Fruit fly (Drosophila melanogaster) whole organism, embryonic: ENCODE measurements around the gene Smug.

Source experiments
- ATbp ChIP-seq: fragments of 200-800 bp; sonication (Bioruptor generic); optimal IDR thresholded peaks from 2 replicates; lab custom pipeline; 2017; ENCODE audit warnings: missing biosample characterization, mild to moderate bottlenecking, missing genetic modification characterization, missing genetic modification reagents
- CG10565 ChIP-seq: fragments of 200-800 bp; sonication (Bioruptor generic); optimal IDR thresholded peaks from 3 replicates; lab custom pipeline; 2016; ENCODE audit warnings: missing biosample characterization, mild to moderate bottlenecking, missing genetic modification characterization
- CG10654 ChIP-seq: fragments of 200-800 bp; sonication (Bioruptor generic); optimal IDR thresholded peaks from 2 replicates; lab custom pipeline; 2016; ENCODE audit warnings: missing biosample characterization, missing genetic modification characterization
- CG11093 ChIP-seq: fragments of 200-800 bp; sonication (Bioruptor generic); IDR thresholded peaks from 3 replicates; pipeline ENCODE4 v1.3.6; 2022; ENCODE audit warnings: missing biosample characterization, missing genetic modification characterization
- CG11247 ChIP-seq: fragments of 200-800 bp; sonication (Bioruptor generic); IDR thresholded peaks from 2 replicates; pipeline ENCODE4 v1.3.6; 2022; ENCODE audit warnings: missing biosample characterization, missing genetic modification characterization
- CG12219 ChIP-seq: fragments of 200-800 bp; sonication (Bioruptor generic); optimal IDR thresholded peaks from 3 replicates; lab custom pipeline; 2018; ENCODE audit warnings: missing biosample characterization, mild to moderate bottlenecking, missing genetic modification characterization
- CG12299 ChIP-seq: fragments of 200-800 bp; sonication (Bioruptor generic); optimal IDR thresholded peaks from 2 replicates; lab custom pipeline; 2018; ENCODE audit warnings: missing biosample characterization, mild to moderate bottlenecking, missing genetic modification characterization
- CG12744 ChIP-seq: fragments of 200-800 bp; sonication (Bioruptor generic); optimal IDR thresholded peaks from 2 replicates; lab custom pipeline; 2016; ENCODE audit warnings: missing biosample characterization, missing genetic modification characterization
- CG13287 ChIP-seq: fragments of 200-800 bp; sonication (Bioruptor generic); IDR thresholded peaks from 2 replicates; pipeline ENCODE4 v1.3.6; 2022; ENCODE audit warnings: missing biosample characterization, missing genetic modification characterization; ENCODE audit not compliant: partially characterized antibody
- CG15696 ChIP-seq: fragments of 200-800 bp; sonication (Bioruptor generic); optimal IDR thresholded peaks from 2 replicates; lab custom pipeline; 2019; ENCODE audit warnings: missing biosample characterization, mild to moderate bottlenecking, missing genetic modification characterization, moderate library complexity
- CG1603 ChIP-seq: fragments of 200-800 bp; sonication (Bioruptor generic); optimal IDR thresholded peaks from 2 replicates; lab custom pipeline; 2019; ENCODE audit warnings: missing biosample characterization, mild to moderate bottlenecking, missing genetic modification characterization, moderate library complexity
- CG16815 ChIP-seq: fragments of 200-800 bp; sonication (Bioruptor generic); optimal IDR thresholded peaks from 3 replicates; lab custom pipeline; 2017; ENCODE audit warnings: missing biosample characterization, mild to moderate bottlenecking, missing genetic modification characterization
- CG17328 ChIP-seq: fragments of 200-800 bp; sonication (Bioruptor generic); IDR thresholded peaks from 2 replicates; pipeline ENCODE4 v1.3.6; 2022; ENCODE audit warnings: missing biosample characterization, missing genetic modification characterization
- CG18476 ChIP-seq: fragments of 200-800 bp; sonication (Bioruptor generic); optimal IDR thresholded peaks from 2 replicates; lab custom pipeline; 2016; ENCODE audit warnings: missing biosample characterization, mild to moderate bottlenecking, missing genetic modification characterization
- CG3065 ChIP-seq: fragments of 200-800 bp; sonication (Bioruptor generic); optimal IDR thresholded peaks from 2 replicates; lab custom pipeline; 2016; ENCODE audit warnings: missing biosample characterization, missing genetic modification characterization
- CG31388 ChIP-seq: fragments of 200-800 bp; sonication (Bioruptor generic); optimal IDR thresholded peaks from 2 replicates; lab custom pipeline; 2016; ENCODE audit warnings: missing biosample characterization, missing genetic modification characterization
- CG3847 ChIP-seq: fragments of 200-800 bp; sonication (Bioruptor generic); IDR thresholded peaks from 2 replicates; pipeline ENCODE4 v1.3.6; 2022; ENCODE audit warnings: missing biosample characterization, missing genetic modification characterization
- CG4360 ChIP-seq: fragments of 200-800 bp; sonication (Bioruptor generic); IDR thresholded peaks from 2 replicates; pipeline ENCODE4 v1.3.6; 2022; ENCODE audit warnings: missing biosample characterization, missing genetic modification characterization
- CG7928 ChIP-seq: fragments of 200-800 bp; sonication (Bioruptor generic); optimal IDR thresholded peaks from 2 replicates; lab custom pipeline; 2017; ENCODE audit warnings: missing biosample characterization, mild to moderate bottlenecking, missing genetic modification characterization
- CG8281 ChIP-seq: fragments of 200-800 bp; sonication (Bioruptor generic); optimal IDR thresholded peaks from 2 replicates; lab custom pipeline; 2018; ENCODE audit warnings: missing biosample characterization, mild to moderate bottlenecking, missing genetic modification characterization, moderate library complexity
- CG8388 ChIP-seq: fragments of 200-800 bp; sonication (Bioruptor generic); optimal IDR thresholded peaks from 2 replicates; lab custom pipeline; 2019; ENCODE audit warnings: missing biosample characterization, mild to moderate bottlenecking, missing genetic modification characterization, moderate library complexity
- CG8924 ChIP-seq: fragments of 200-800 bp; optimal IDR thresholded peaks from 3 replicates; lab custom pipeline; 2019; ENCODE audit warnings: missing biosample characterization, mild to moderate bottlenecking, missing genetic modification characterization, moderate library complexity
- CG9797 ChIP-seq: fragments of 200-800 bp; sonication (Bioruptor generic); optimal IDR thresholded peaks from 3 replicates; lab custom pipeline; 2018; ENCODE audit warnings: missing biosample characterization, mild to moderate bottlenecking, missing genetic modification characterization
- Eip74EF ChIP-seq, 2 experiments: fragments of 200-800 bp in 1 of 2; fragments of >200 bp in 1 of 2; sonication (Bioruptor generic) in 1 of 2; optimal IDR thresholded peaks; 2 replicates each; lab custom pipeline; 2017 to 2019; ENCODE audit warnings: missing biosample characterization in 2 of 2, missing genetic modification characterization in 2 of 2, mild to moderate bottlenecking in 1 of 2, moderate library complexity in 1 of 2
- HmgZ ChIP-seq: fragments of 200-800 bp; sonication (Bioruptor generic); optimal IDR thresholded peaks from 2 replicates; lab custom pipeline; 2018; ENCODE audit warnings: missing biosample characterization, mild to moderate bottlenecking, missing genetic modification characterization
- Nf-YB ChIP-seq: fragments of 200-800 bp; sonication (Bioruptor generic); optimal IDR thresholded peaks from 3 replicates; lab custom pipeline; 2019; ENCODE audit warnings: missing biosample characterization, mild to moderate bottlenecking, missing genetic modification characterization, moderate library complexity
- Oli ChIP-seq: fragments of 200-800 bp; sonication (Bioruptor generic); optimal IDR thresholded peaks from 2 replicates; lab custom pipeline; 2018; ENCODE audit warnings: missing biosample characterization, mild to moderate bottlenecking, missing genetic modification characterization, moderate library complexity
- ac ChIP-seq: fragments of 200-800 bp; sonication (Bioruptor generic); optimal IDR thresholded peaks from 3 replicates; lab custom pipeline; 2017; ENCODE audit warnings: missing biosample characterization, mild to moderate bottlenecking, missing genetic modification characterization
- ara ChIP-seq: fragments of 200-800 bp; sonication (Bioruptor generic); IDR thresholded peaks from 2 replicates; pipeline ENCODE4 v1.3.6; 2022; ENCODE audit warnings: missing biosample characterization, missing genetic modification characterization
- bcd ChIP-seq: fragments of 200-800 bp; sonication (Bioruptor generic); optimal IDR thresholded peaks from 2 replicates; lab custom pipeline; 2017; ENCODE audit warnings: missing biosample characterization, mild to moderate bottlenecking, missing genetic modification characterization
- caup ChIP-seq: fragments of 200-800 bp; sonication (Bioruptor generic); optimal IDR thresholded peaks from 3 replicates; lab custom pipeline; 2017; ENCODE audit warnings: missing biosample characterization, mild to moderate bottlenecking, missing genetic modification characterization, moderate library complexity; ENCODE audit not compliant: severe bottlenecking
- cg ChIP-seq: fragments of 200-800 bp; sonication (Bioruptor generic); optimal IDR thresholded peaks from 3 replicates; lab custom pipeline; 2019; ENCODE audit warnings: missing biosample characterization, mild to moderate bottlenecking, missing genetic modification characterization, moderate library complexity
- disco-r ChIP-seq: fragments of 200-800 bp; sonication (Bioruptor generic); optimal IDR thresholded peaks from 2 replicates; lab custom pipeline; 2016; ENCODE audit warnings: missing biosample characterization, missing genetic modification characterization
- en ChIP-seq: fragments of 200-800 bp; sonication (Bioruptor generic); optimal IDR thresholded peaks from 2 replicates; lab custom pipeline; 2016; ENCODE audit warnings: missing biosample characterization, missing genetic modification characterization
- exex ChIP-seq: fragments of 200-800 bp; sonication (Bioruptor generic); optimal IDR thresholded peaks from 4 replicates; lab custom pipeline; 2018; ENCODE audit warnings: missing biosample characterization, mild to moderate bottlenecking, missing genetic modification characterization, moderate library complexity
- inv ChIP-seq: fragments of 200-800 bp; sonication (Bioruptor generic); IDR thresholded peaks from 2 replicates; pipeline ENCODE4 v1.3.6; 2022; ENCODE audit warnings: missing biosample characterization, missing genetic modification characterization; ENCODE audit not compliant: partially characterized antibody
- lbe ChIP-seq: fragments of 200-800 bp; sonication (Bioruptor generic); optimal IDR thresholded peaks from 2 replicates; lab custom pipeline; 2016; ENCODE audit warnings: missing biosample characterization, mild to moderate bottlenecking, missing genetic modification characterization
- lola ChIP-seq, 3 experiments: fragments of >200 bp in 2 of 3; fragments of 200-800 bp in 1 of 3; sonication (Bioruptor generic) in 1 of 3; optimal IDR thresholded peaks; 2 replicates each; lab custom pipeline; 2017 to 2019; ENCODE audit warnings: missing biosample characterization in 3 of 3, missing genetic modification characterization in 3 of 3, mild to moderate bottlenecking in 1 of 3, moderate library complexity in 1 of 3
- maf-S ChIP-seq: fragments of 200-800 bp; sonication (Bioruptor generic); optimal IDR thresholded peaks from 2 replicates; lab custom pipeline; 2016; ENCODE audit warnings: missing biosample characterization, missing genetic modification characterization
- nau ChIP-seq: fragments of 200-800 bp; sonication (Bioruptor generic); optimal IDR thresholded peaks from 3 replicates; lab custom pipeline; 2017; ENCODE audit warnings: missing biosample characterization, mild to moderate bottlenecking, missing genetic modification characterization, missing genetic modification reagents
- nmo ChIP-seq: fragments of 200-800 bp; sonication (Bioruptor generic); optimal IDR thresholded peaks from 2 replicates; lab custom pipeline; 2018; ENCODE audit warnings: missing biosample characterization, mild to moderate bottlenecking, missing genetic modification characterization, moderate library complexity
- onecut ChIP-seq: fragments of 200-800 bp; sonication (Bioruptor generic); IDR thresholded peaks from 2 replicates; pipeline ENCODE4 v1.3.6; 2022; ENCODE audit warnings: missing biosample characterization, missing genetic modification characterization
- org-1 ChIP-seq: fragments of 200-800 bp; sonication (Bioruptor generic); optimal IDR thresholded peaks from 2 replicates; lab custom pipeline; 2017; ENCODE audit warnings: missing biosample characterization, missing genetic modification characterization
- pan ChIP-seq, 4 experiments: fragments of >200 bp in 3 of 4; fragments of 200-800 bp in 1 of 4; sonication (Bioruptor generic) in 1 of 4; optimal IDR thresholded peaks in 3 of 4; IDR thresholded peaks in 1 of 4; 2 replicates each; pipeline versions ENCODE4 v1.3.6 to Lab custom; 2017 to 2022; ENCODE audit warnings: missing biosample characterization in 2 of 4, missing genetic modification characterization in 2 of 4, mixed read lengths in 1 of 4
- pfk ChIP-seq: fragments of 200-800 bp; sonication (Bioruptor generic); optimal IDR thresholded peaks from 2 replicates; lab custom pipeline; 2018; ENCODE audit warnings: missing biosample characterization, mild to moderate bottlenecking, missing genetic modification characterization, moderate library complexity
- sim ChIP-seq: fragments of 200-800 bp; sonication (Bioruptor generic); IDR thresholded peaks from 2 replicates; pipeline ENCODE4 v1.3.6; 2022; ENCODE audit warnings: missing biosample characterization, missing genetic modification characterization
- slou ChIP-seq: fragments of 200-800 bp; sonication (Bioruptor generic); optimal IDR thresholded peaks from 3 replicates; lab custom pipeline; 2016; ENCODE audit warnings: missing biosample characterization, missing genetic modification characterization
- sna ChIP-seq: fragments of 200-800 bp; sonication (Bioruptor generic); IDR thresholded peaks from 2 replicates; pipeline ENCODE4 v1.3.6; 2022; ENCODE audit warnings: missing biosample characterization, missing genetic modification characterization; ENCODE audit not compliant: partially characterized antibody
- wor ChIP-seq: fragments of 200-800 bp; sonication (Bioruptor generic); IDR thresholded peaks from 2 replicates; pipeline ENCODE4 v1.3.6; 2022; ENCODE audit warnings: missing biosample characterization, missing genetic modification characterization

Smug gene

DNA sequence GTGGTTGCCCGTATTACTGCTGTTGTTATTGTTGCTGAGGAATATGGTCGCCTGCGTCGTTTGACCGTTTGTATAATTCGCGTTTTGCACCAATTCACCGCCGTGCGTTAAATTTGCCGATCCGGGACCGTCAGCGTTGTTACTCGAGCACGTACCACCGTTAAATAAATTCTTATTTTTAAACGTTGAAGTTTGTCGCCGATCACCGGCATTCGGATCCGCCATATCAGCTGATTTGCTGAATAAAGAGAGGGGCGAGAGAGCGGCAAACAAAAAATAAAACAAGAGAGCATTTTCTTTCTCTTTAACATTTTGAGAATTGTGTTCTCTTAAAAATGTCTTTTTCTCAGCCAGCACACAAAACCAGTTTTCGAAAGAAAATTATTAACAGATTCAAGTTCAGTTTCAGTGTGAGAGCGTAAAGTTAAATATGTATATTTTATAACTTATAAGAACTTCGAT is 31.4 kb upstream of the Smug start (continued):
- TF ChIP-seq CG12744 (GFP tag; lab: Kevin White, UChicago): no peak
- TF ChIP-seq ara (GFP tag; lab: Robert Waterston, UW): no peak
- no peak for TF ChIP-seq Oli (tag; lab: Kevin White, UChicago)
- TF ChIP-seq CG8924 (tag; lab: Kevin White, UChicago): no peak
- TF ChIP-seq CG11093: no peak
- TF ChIP-seq CG31388 (GFP tag; lab: Kevin White, UChicago): no peak
- no peak for TF ChIP-seq ATbp (GFP tag; lab: Kevin White, UChicago)
- no peak for TF ChIP-seq CG8281 (tag; lab: Kevin White, UChicago)
- no peak for TF ChIP-seq CG8388 (GFP tag; lab: Kevin White, UChicago)
- TF ChIP-seq slou (GFP tag; lab: Kevin White, UChicago): no peak
- no peak for TF ChIP-seq nmo (GFP tag; lab: Kevin White, UChicago)
- TF ChIP-seq nau (GFP tag; lab: Kevin White, UChicago): no peak
- no peak for TF ChIP-seq onecut (GFP tag; lab: Robert Waterston, UW)
- TF ChIP-seq cg (GFP tag; lab: Kevin White, UChicago): peak; percentile 43
- TF ChIP-seq CG7928 (GFP tag; lab: Kevin White, UChicago): no peak
- no peak for TF ChIP-seq lola (GFP tag; optimal IDR thresholded peaks at IDR 0.05; lab: Kevin White, UChicago)
- TF ChIP-seq CG12299 (tag; lab: Kevin White, UChicago): no peak
- TF ChIP-seq inv: peak; percentile 39; the same call in 1 of the 2 replicates
- no peak for TF ChIP-seq CG10565
- no peak for TF ChIP-seq CG17328 (GFP tag; lab: Robert Waterston, UW)
- TF ChIP-seq CG15696: no peak
- peak; percentile 62 for TF ChIP-seq lbe (GFP tag; lab: Kevin White, UChicago)
- TF ChIP-seq pfk: no peak
- TF ChIP-seq bcd (GFP tag; lab: Kevin White, UChicago): no peak
- no peak for TF ChIP-seq CG3065 (GFP tag; lab: Kevin White, UChicago)
- no peak for TF ChIP-seq CG3847
- no peak for TF ChIP-seq maf-S (GFP tag; lab: Kevin White, UChicago)
- no peak for TF ChIP-seq CG16815 (GFP tag; lab: Kevin White, UChicago)
- no peak for TF ChIP-seq Nf-YB (GFP tag; lab: Kevin White, UChicago)
- peak; percentile 15 for TF ChIP-seq caup (GFP tag; lab: Kevin White, UChicago)
- TF ChIP-seq CG11247 (GFP tag; lab: Robert Waterston, UW): no peak
- no peak for TF ChIP-seq wor
- no peak for TF ChIP-seq pan (optimal IDR thresholded peaks at IDR 0.05; lab: Kevin White, UChicago)
- TF ChIP-seq pan (GFP tag; optimal IDR thresholded peaks at IDR 0.05 in 1 of 2, IDR thresholded peaks at IDR 0.05 in 1 of 2): peak in 1 of 2 experiments; percentile 18
- TF ChIP-seq CG12219 (GFP tag; lab: Kevin White, UChicago): no peak
- no peak for TF ChIP-seq CG1603 (tag; lab: Kevin White, UChicago)
- TF ChIP-seq Eip74EF (GFP tag; optimal IDR thresholded peaks at IDR 0.05; lab: Kevin White, UChicago): peak in 1 of 2 experiments; percentile 7
- TF ChIP-seq CG9797 (GFP tag; lab: Kevin White, UChicago): no peak
- no peak for TF ChIP-seq ac (GFP tag; lab: Kevin White, UChicago)
- TF ChIP-seq CG10654: no peak
- no peak for TF ChIP-seq org-1
- TF ChIP-seq CG4360 (GFP tag; lab: Robert Waterston, UW): peak; percentile 62; the same call in 1 of the 2 replicates
- TF ChIP-seq en: no peak
- no peak for TF ChIP-seq CG18476 (GFP tag; lab: Kevin White, UChicago)
- no peak for TF ChIP-seq exex
- peak; percentile 14 for TF ChIP-seq HmgZ (tag; lab: Kevin White, UChicago)
- no peak for TF ChIP-seq sim
- peak; percentile 22; the same call in 1 of the 2 replicates for TF ChIP-seq sna
- peak; percentile 60 for TF ChIP-seq CG13287 (GFP tag; lab: Robert Waterston, UW)
- no peak for TF ChIP-seq disco-r (GFP tag; lab: Kevin White, UChicago)
